Fruit fly (Drosophila melanogaster) whole organism, prepupa: ENCODE data around the gene CG15408.

Experiments
- CG11294 ChIP-seq: fragments of 200-800 bp; sonication (Bioruptor generic); IDR thresholded peaks from 2 replicates; pipeline ENCODE4 v1.3.6; 2022; ENCODE audit warnings: missing biosample characterization, missing genetic modification characterization
- CG11902 ChIP-seq: fragments of 200-800 bp; sonication (Bioruptor generic); optimal IDR thresholded peaks from 3 replicates; lab custom pipeline; 2016; ENCODE audit warnings: missing biosample characterization, missing genetic modification characterization
- CG15336 ChIP-seq: fragments of 200-800 bp; sonication (Bioruptor generic); IDR thresholded peaks from 2 replicates; pipeline ENCODE4 v1.3.6; 2022; ENCODE audit warnings: missing biosample characterization, missing genetic modification characterization
- CG1621 ChIP-seq: fragments of 200-800 bp; sonication (Bioruptor generic); optimal IDR thresholded peaks from 3 replicates; lab custom pipeline; 2018; ENCODE audit warnings: missing biosample characterization, mild to moderate bottlenecking, missing genetic modification characterization
- CG3032 ChIP-seq: fragments of 200-800 bp; optimal IDR thresholded peaks from 2 replicates; lab custom pipeline; 2019; ENCODE audit warnings: missing biosample characterization, mild to moderate bottlenecking, missing genetic modification characterization, moderate library complexity
- CG31627 ChIP-seq: fragments of 200-800 bp; sonication (Bioruptor generic); optimal IDR thresholded peaks from 3 replicates; lab custom pipeline; 2016; ENCODE audit warnings: missing biosample characterization, missing genetic modification characterization
- CG32006 ChIP-seq: fragments of 200-800 bp; sonication (Bioruptor generic); optimal IDR thresholded peaks from 3 replicates; lab custom pipeline; 2017; ENCODE audit warnings: missing biosample characterization, mild to moderate bottlenecking, missing genetic modification characterization
- CG34406 ChIP-seq: fragments of 200-800 bp; sonication (Bioruptor generic); optimal IDR thresholded peaks from 3 replicates; lab custom pipeline; 2016; ENCODE audit warnings: missing biosample characterization, missing genetic modification characterization
- CG3919 ChIP-seq: fragments of 200-800 bp; sonication (Bioruptor generic); optimal IDR thresholded peaks from 3 replicates; lab custom pipeline; 2016; ENCODE audit warnings: missing biosample characterization, missing genetic modification characterization
- CG4318 ChIP-seq: fragments of 200-800 bp; sonication (Bioruptor generic); optimal IDR thresholded peaks from 3 replicates; lab custom pipeline; 2017; ENCODE audit warnings: missing biosample characterization, mild to moderate bottlenecking, missing genetic modification characterization
- CG6163 ChIP-seq: fragments of 200-800 bp; sonication (Bioruptor generic); IDR thresholded peaks from 3 replicates; pipeline ENCODE4 v1.3.6; 2022; ENCODE audit warnings: missing biosample characterization, missing genetic modification characterization
- CG6792 ChIP-seq: fragments of 200-800 bp; sonication (Bioruptor generic); optimal IDR thresholded peaks from 3 replicates; lab custom pipeline; 2016; ENCODE audit warnings: missing biosample characterization, missing genetic modification characterization
- CG6808 ChIP-seq: fragments of 200-800 bp; sonication (Bioruptor generic); optimal IDR thresholded peaks from 3 replicates; lab custom pipeline; 2017; ENCODE audit warnings: missing biosample characterization, missing genetic modification characterization, mild to moderate bottlenecking, moderate library complexity, missing genetic modification reagents
- CG7368 ChIP-seq: fragments of 200-800 bp; sonication (Bioruptor generic); optimal IDR thresholded peaks from 3 replicates; lab custom pipeline; 2016; ENCODE audit warnings: missing biosample characterization, missing genetic modification characterization
- CG8119 ChIP-seq: fragments of 200-800 bp; sonication (Bioruptor generic); IDR thresholded peaks from 3 replicates; pipeline ENCODE4 v1.3.6; 2022; ENCODE audit warnings: missing biosample characterization, missing genetic modification characterization
- CG9139 ChIP-seq: fragments of 200-800 bp; sonication (Bioruptor generic); optimal IDR thresholded peaks from 3 replicates; lab custom pipeline; 2017; ENCODE audit warnings: missing biosample characterization, mild to moderate bottlenecking, missing genetic modification characterization
- Eip75B ChIP-seq: fragments of 200-800 bp; sonication (Bioruptor generic); optimal IDR thresholded peaks from 3 replicates; lab custom pipeline; 2016; ENCODE audit warnings: missing biosample characterization, missing genetic modification characterization
- Eip78C ChIP-seq: fragments of 200-800 bp; sonication (Bioruptor generic); peaks from one replicate; lab custom pipeline; 2016; ENCODE audit warnings: missing biosample characterization, missing genetic modification characterization
- Eip93F ChIP-seq: fragments of 200-800 bp; sonication (Bioruptor generic); optimal IDR thresholded peaks from 2 replicates; lab custom pipeline; 2016; ENCODE audit warnings: missing biosample characterization, mild to moderate bottlenecking, missing genetic modification characterization
- Ets21C ChIP-seq: fragments of 200-800 bp; sonication (Bioruptor generic); optimal IDR thresholded peaks from 3 replicates; lab custom pipeline; 2016; ENCODE audit warnings: missing biosample characterization, missing genetic modification characterization
- Gug ChIP-seq: fragments of 200-800 bp; sonication (Bioruptor generic); IDR thresholded peaks from 2 replicates; pipeline ENCODE4 v1.3.6; 2022; ENCODE audit warnings: missing biosample characterization, missing genetic modification characterization
- Hr4 ChIP-seq: fragments of 200-800 bp; sonication (Bioruptor generic); optimal IDR thresholded peaks from 3 replicates; lab custom pipeline; 2016; ENCODE audit warnings: missing biosample characterization, missing genetic modification characterization
- Lpt ChIP-seq: fragments of 200-800 bp; sonication (Bioruptor generic); optimal IDR thresholded peaks from 3 replicates; lab custom pipeline; 2016; ENCODE audit warnings: missing biosample characterization, missing genetic modification characterization
- Met ChIP-seq: fragments of 200-800 bp; sonication (Bioruptor generic); optimal IDR thresholded peaks from 3 replicates; lab custom pipeline; 2016; ENCODE audit warnings: missing biosample characterization, missing genetic modification characterization
- OdsH ChIP-seq: fragments of 200-800 bp; sonication (Bioruptor generic); optimal IDR thresholded peaks from 3 replicates; lab custom pipeline; 2016; ENCODE audit warnings: missing biosample characterization, missing genetic modification characterization
- Smox ChIP-seq: fragments of 200-800 bp; sonication (Bioruptor generic); optimal IDR thresholded peaks from 3 replicates; lab custom pipeline; 2016; ENCODE audit warnings: missing biosample characterization, missing genetic modification characterization
- Sox14 ChIP-seq: fragments of 200-800 bp; sonication (Bioruptor generic); optimal IDR thresholded peaks from 3 replicates; lab custom pipeline; 2016; ENCODE audit warnings: missing biosample characterization, missing genetic modification characterization
- achi ChIP-seq: fragments of 200-800 bp; sonication (Bioruptor generic); optimal IDR thresholded peaks from 3 replicates; lab custom pipeline; 2016; ENCODE audit warnings: missing biosample characterization, missing genetic modification characterization
- cyc ChIP-seq: fragments of 200-800 bp; sonication (Bioruptor generic); optimal IDR thresholded peaks from 3 replicates; lab custom pipeline; 2016; ENCODE audit warnings: missing biosample characterization, missing genetic modification characterization
- dac ChIP-seq: fragments of 200-800 bp; sonication (Bioruptor generic); optimal IDR thresholded peaks from 2 replicates; lab custom pipeline; 2017; ENCODE audit warnings: missing biosample characterization, mild to moderate bottlenecking, missing genetic modification characterization
- dsx ChIP-seq: fragments of 200-800 bp; optimal IDR thresholded peaks from 3 replicates; lab custom pipeline; 2019; ENCODE audit warnings: missing biosample characterization, mild to moderate bottlenecking, missing genetic modification characterization, moderate library complexity; ENCODE audit not compliant: poor library complexity, severe bottlenecking
- eg ChIP-seq: fragments of 200-800 bp; sonication (Bioruptor generic); IDR thresholded peaks from 3 replicates; pipeline ENCODE4 v1.3.6; 2022; ENCODE audit warnings: missing biosample characterization, missing genetic modification characterization
- esn ChIP-seq: fragments of 200-800 bp; sonication (Bioruptor generic); optimal IDR thresholded peaks from 2 replicates; lab custom pipeline; 2016; ENCODE audit warnings: missing biosample characterization, mild to moderate bottlenecking, missing genetic modification characterization, moderate library complexity
- fd59A ChIP-seq: fragments of 200-800 bp; sonication (Bioruptor generic); optimal IDR thresholded peaks from 2 replicates; lab custom pipeline; 2017; ENCODE audit warnings: missing biosample characterization, mild to moderate bottlenecking, missing genetic modification characterization, missing genetic modification reagents
- fd85E ChIP-seq: fragments of 200-800 bp; sonication (Bioruptor generic); optimal IDR thresholded peaks from 3 replicates; lab custom pipeline; 2016; ENCODE audit warnings: missing biosample characterization, missing genetic modification characterization
- fkh ChIP-seq: fragments of 200-800 bp; sonication (Bioruptor generic); optimal IDR thresholded peaks from 3 replicates; lab custom pipeline; 2017; ENCODE audit warnings: missing biosample characterization, mild to moderate bottlenecking, missing genetic modification characterization, moderate library complexity
- lz ChIP-seq: fragments of 200-800 bp; sonication (Bioruptor generic); optimal IDR thresholded peaks from 3 replicates; lab custom pipeline; 2016; ENCODE audit warnings: missing biosample characterization, missing genetic modification characterization
- net ChIP-seq: fragments of 200-800 bp; sonication (Bioruptor generic); optimal IDR thresholded peaks from 3 replicates; lab custom pipeline; 2016; ENCODE audit warnings: missing biosample characterization, missing genetic modification characterization
- pdm3 ChIP-seq: fragments of 200-800 bp; sonication (Bioruptor generic); optimal IDR thresholded peaks from 3 replicates; lab custom pipeline; 2016; ENCODE audit warnings: missing biosample characterization, missing genetic modification characterization
- salr ChIP-seq, 2 experiments: fragments of 200-800 bp; sonication (Bioruptor generic); optimal IDR thresholded peaks; 3 replicates each; lab custom pipeline; 2016 to 2018; ENCODE audit warnings: missing biosample characterization in 2 of 2, missing genetic modification characterization in 2 of 2, mild to moderate bottlenecking in 1 of 2
- ss ChIP-seq, 2 experiments: fragments of 200-800 bp; sonication (Bioruptor generic); optimal IDR thresholded peaks; 2 replicates in 1 of 2; 3 replicates in 1 of 2; lab custom pipeline; 2017 to 2018; ENCODE audit warnings: mild to moderate bottlenecking in 2 of 2, missing biosample characterization in 2 of 2, missing genetic modification characterization in 2 of 2, moderate library complexity in 1 of 2
- svp ChIP-seq: fragments of 200-800 bp; sonication (Bioruptor generic); peaks from one replicate; lab custom pipeline; 2016; ENCODE audit warnings: missing biosample characterization, missing genetic modification characterization
- topi ChIP-seq: fragments of 200-800 bp; sonication (Bioruptor generic); optimal IDR thresholded peaks from 3 replicates; lab custom pipeline; 2016; ENCODE audit warnings: missing biosample characterization, missing genetic modification characterization
- vri ChIP-seq: fragments of 200-800 bp; sonication (Bioruptor generic); optimal IDR thresholded peaks from 3 replicates; lab custom pipeline; 2016; ENCODE audit warnings: missing biosample characterization, mild to moderate bottlenecking, missing genetic modification characterization

Gene CG15408

DNA sequence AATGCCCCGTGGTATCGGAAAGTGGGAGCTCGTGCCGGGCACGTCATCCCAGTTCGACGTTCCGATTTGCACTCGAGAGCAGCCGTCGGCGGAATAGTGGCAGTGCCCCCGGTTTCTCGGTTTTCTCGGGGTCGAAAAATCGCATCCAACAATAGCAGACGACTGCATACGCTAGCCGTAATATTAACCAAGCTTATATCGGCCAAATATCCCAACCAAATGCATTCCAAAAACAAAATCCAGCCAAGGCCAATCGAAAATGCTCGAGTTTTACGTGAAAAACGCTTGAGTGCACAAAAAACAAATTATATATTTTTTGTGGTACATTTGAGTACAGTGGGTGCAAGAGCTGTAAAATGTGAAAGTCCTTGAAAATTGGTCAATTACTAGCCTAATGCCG, 38.7 kb downstream of the CG15408 start (continued):
- TF ChIP-seq CG9139 (GFP tag; lab: Kevin White, UChicago) = no peak
- no peak for TF ChIP-seq OdsH (GFP tag; lab: Kevin White, UChicago)
- TF ChIP-seq achi = no peak
- peak; percentile 19 for TF ChIP-seq svp
- TF ChIP-seq fd85E (GFP tag; lab: Kevin White, UChicago) = no peak
- no peak for TF ChIP-seq salr (GFP tag; optimal IDR thresholded peaks at IDR 0.05; lab: Kevin White, UChicago)
- no peak for TF ChIP-seq Smox
- TF ChIP-seq CG34406 (GFP tag; lab: Kevin White, UChicago) = no peak
- no peak for TF ChIP-seq fkh (GFP tag; lab: Kevin White, UChicago)
- TF ChIP-seq CG31627 (GFP tag; lab: Kevin White, UChicago) = no peak
- TF ChIP-seq Eip93F = no peak
- no peak for TF ChIP-seq esn (GFP tag; lab: Kevin White, UChicago)
- TF ChIP-seq fd59A (GFP tag; lab: Kevin White, UChicago) = peak; percentile 12
- no peak for TF ChIP-seq CG1621 (tag; lab: Kevin White, UChicago)
- TF ChIP-seq CG11902 (GFP tag; lab: Kevin White, UChicago) = no peak
- peak; percentile 53; the same call in 1 of the 2 replicates for TF ChIP-seq CG11294 (GFP tag; lab: Robert Waterston, UW)
- TF ChIP-seq CG3032 (tag; lab: Kevin White, UChicago) = no peak
- TF ChIP-seq topi (GFP tag; lab: Kevin White, UChicago) = no peak
- peak; percentile 51 for TF ChIP-seq dac (GFP tag; lab: Kevin White, UChicago)
- no peak for TF ChIP-seq Lpt (GFP tag; lab: Kevin White, UChicago)
- no peak for TF ChIP-seq pdm3 (GFP tag; lab: Kevin White, UChicago)
- TF ChIP-seq dsx (GFP tag; lab: Kevin White, UChicago) = no peak
- TF ChIP-seq CG6792 (GFP tag; lab: Kevin White, UChicago) = no peak
- no peak for TF ChIP-seq ss (GFP tag; optimal IDR thresholded peaks at IDR 0.05; lab: Kevin White, UChicago)
- TF ChIP-seq Gug (GFP tag; lab: Robert Waterston, UW) = peak; percentile 68
- TF ChIP-seq, all 60 proteins: peak for 17

DNA sequence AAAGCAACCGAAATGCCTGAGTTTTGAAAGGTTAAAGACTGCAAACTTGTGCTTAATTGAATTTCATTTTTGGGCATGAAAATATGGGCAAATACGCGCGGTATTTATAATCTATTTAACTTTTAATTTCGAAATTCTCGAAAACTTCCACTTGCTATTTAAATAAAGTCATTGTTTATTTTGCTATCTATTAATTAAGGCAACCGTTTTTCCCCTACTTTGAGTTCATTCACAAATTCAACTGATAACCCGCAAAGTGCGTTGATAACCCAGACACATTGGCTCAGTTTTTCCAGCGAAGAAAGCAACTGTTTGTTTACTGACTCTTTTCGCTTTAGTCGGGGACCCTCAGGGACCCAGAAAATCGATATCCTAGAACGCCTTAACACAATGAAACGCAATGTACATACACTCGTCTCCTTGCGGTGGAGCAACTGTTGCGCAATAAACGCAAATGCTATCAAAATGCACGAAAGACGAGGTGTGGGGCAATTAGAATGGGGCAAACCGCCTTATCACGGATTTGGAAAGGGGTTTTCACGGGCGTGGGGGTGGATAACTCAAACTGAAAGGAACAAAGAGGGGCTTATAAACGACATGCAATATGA, 39.3 kb downstream of the CG15408 start:
- TF ChIP-seq Eip93F = peak; percentile 36
- TF ChIP-seq CG11902 (GFP tag; lab: Kevin White, UChicago) = no peak
- TF ChIP-seq CG32006 (GFP tag; lab: Kevin White, UChicago) = peak; percentile 24
- peak; percentile 91 for TF ChIP-seq vri (GFP tag; lab: Kevin White, UChicago)
- peak; percentile 65 for TF ChIP-seq svp
- TF ChIP-seq, all 60 proteins: peak for 4

DNA sequence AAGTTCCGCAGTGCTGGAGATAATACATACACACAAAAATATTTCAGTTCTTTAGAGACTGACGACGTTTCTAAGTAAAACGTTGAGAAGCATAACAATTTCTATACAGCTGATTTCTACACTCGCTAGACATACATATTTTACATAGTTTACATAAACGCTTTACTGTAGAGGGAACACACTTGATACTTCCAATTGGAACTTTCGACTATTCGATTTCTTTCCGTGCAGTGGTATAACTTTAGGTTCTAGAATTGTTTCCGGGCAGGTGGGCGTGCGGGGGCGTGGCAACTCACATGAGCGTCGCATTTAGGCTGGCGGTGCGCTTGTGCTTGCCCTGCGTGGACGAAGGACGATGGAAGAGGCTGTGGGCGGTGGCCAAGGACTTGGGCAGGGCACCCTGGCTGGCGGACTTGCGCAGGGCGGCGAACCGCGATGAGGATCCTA, 39.9 kb downstream of the CG15408 start:
- TF ChIP-seq svp (peak; percentile 71), OdsH (GFP tag; lab: Kevin White, UChicago) (peak; percentile 39), Eip78C (GFP tag; lab: Kevin White, UChicago) (peak; percentile 73), Sox14 (GFP tag; lab: Kevin White, UChicago) (no peak), pdm3 (GFP tag; lab: Kevin White, UChicago) (peak; percentile 12), CG8119 (GFP tag; lab: Robert Waterston, UW) (no peak), CG6792 (GFP tag; lab: Kevin White, UChicago) (peak; percentile 5), Smox (no peak), CG31627 (GFP tag; lab: Kevin White, UChicago) (peak; percentile 40), achi (peak; percentile 13), CG6163 (peak; percentile 64; the same call in 2 of the 3 replicates), cyc (GFP tag; lab: Kevin White, UChicago) (peak; percentile 15), Ets21C (GFP tag; lab: Kevin White, UChicago) (no peak), CG7368 (GFP tag; lab: Kevin White, UChicago) (no peak), Eip75B (GFP tag; lab: Kevin White, UChicago) (peak; percentile 25), CG1621 (tag; lab: Kevin White, UChicago) (no peak), CG32006 (GFP tag; lab: Kevin White, UChicago) (peak; percentile 50), CG15336 (peak; percentile 60), Hr4 (GFP tag; lab: Kevin White, UChicago) (peak; percentile 46), CG9139 (GFP tag; lab: Kevin White, UChicago) (no peak), CG6808 (GFP tag; lab: Kevin White, UChicago) (peak; percentile 17), CG4318 (GFP tag; lab: Kevin White, UChicago) (peak; percentile 17), fkh (GFP tag; lab: Kevin White, UChicago) (no peak), Met (GFP tag; lab: Kevin White, UChicago) (no peak), eg (GFP tag; lab: Robert Waterston, UW) (peak; percentile 69), fd85E (GFP tag; lab: Kevin White, UChicago) (no peak), fd59A (GFP tag; lab: Kevin White, UChicago) (no peak), Lpt (GFP tag; lab: Kevin White, UChicago) (no peak), lz (GFP tag; lab: Kevin White, UChicago) (no peak), CG3919 (GFP tag; lab: Kevin White, UChicago) (peak; percentile 21), CG34406 (GFP tag; lab: Kevin White, UChicago) (no peak), CG11294 (GFP tag; lab: Robert Waterston, UW) (no peak), net (GFP tag; lab: Kevin White, UChicago) (peak; percentile 24)
